Worm (Caenorhabditis elegans) whole organism, late embryonic: Measurements from ENCODE around the gene R102.11.

ENCODE experiments used
- ceh-30 ChIP-seq: fragments of 150-350 bp; optimal IDR thresholded peaks from 2 replicates; lab custom pipeline; 2014; ENCODE audit warnings: missing biosample characterization, missing genetic modification characterization
- ceh-31 ChIP-seq: sonication (generic microtip); optimal IDR thresholded peaks from 2 replicates; lab custom pipeline; 2016; ENCODE audit warnings: missing genetic modification characterization, missing compliant biosample characterization
- ceh-9 ChIP-seq: sonication (generic microtip); optimal IDR thresholded peaks from 2 replicates; lab custom pipeline; 2016; ENCODE audit warnings: mild to moderate bottlenecking, missing genetic modification characterization, inconsistent platforms, missing compliant biosample characterization
- ets-4 ChIP-seq: sonication (generic microtip); optimal IDR thresholded peaks from 2 replicates; lab custom pipeline; 2016; ENCODE audit warnings: missing genetic modification characterization, missing compliant biosample characterization
- fkh-10 ChIP-seq: fragments of 150-350 bp; optimal IDR thresholded peaks from 2 replicates; lab custom pipeline; 2014; ENCODE audit warnings: missing biosample characterization, missing genetic modification reagents, missing genetic modification characterization
- lin-11 ChIP-seq: fragments of 200-800 bp; sonication (Bioruptor generic); optimal IDR thresholded peaks from 2 replicates; lab custom pipeline; 2018; ENCODE audit warnings: mild to moderate bottlenecking, missing genetic modification characterization, missing compliant biosample characterization
- pat-9 ChIP-seq: fragments of 200-800 bp; sonication (Bioruptor generic); optimal IDR thresholded peaks from 2 replicates; lab custom pipeline; 2018; ENCODE audit warnings: mild to moderate bottlenecking, missing genetic modification characterization, moderate library complexity, missing compliant biosample characterization
- pha-4 ChIP-seq: fragments of 150-350 bp; optimal IDR thresholded peaks from 2 replicates; lab custom pipeline; 2018; ENCODE audit warnings: missing biosample characterization, missing genetic modification reagents, missing genetic modification characterization
- pqm-1 ChIP-seq: sonication (generic microtip); optimal IDR thresholded peaks from 2 replicates; lab custom pipeline; 2016; ENCODE audit warnings: missing genetic modification characterization, missing compliant biosample characterization
- zip-5 ChIP-seq: sonication (generic microtip); optimal IDR thresholded peaks from 2 replicates; lab custom pipeline; 2016; ENCODE audit warnings: missing genetic modification characterization, missing compliant biosample characterization

DNA sequence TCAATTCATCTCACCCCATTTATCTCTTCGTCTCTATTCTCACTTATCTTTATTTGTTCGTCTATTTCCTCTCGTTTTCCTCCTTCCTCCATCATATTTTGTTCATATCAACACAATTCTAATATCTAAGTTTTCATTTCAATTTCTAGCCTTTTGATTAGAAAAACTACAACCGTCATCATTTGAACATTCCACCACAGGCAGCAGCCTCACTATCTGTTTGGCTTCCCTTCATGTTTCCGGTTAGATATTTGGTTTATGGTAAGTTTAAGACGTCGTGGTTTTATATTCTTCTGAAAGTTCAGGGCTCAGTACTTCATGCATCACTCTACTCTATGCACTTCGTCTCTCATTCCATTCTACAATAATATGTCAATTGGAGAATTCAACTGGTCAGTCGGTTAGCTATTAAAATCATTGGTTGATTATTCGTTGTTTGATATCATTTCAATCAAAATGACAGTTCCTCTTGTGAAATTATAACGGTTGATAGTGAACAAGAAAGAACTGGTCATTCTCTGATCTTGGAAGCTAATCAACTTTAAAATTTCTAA, 42.7 kb downstream of the R102.11 start, which contains the start of gene K08C7.1:
- no peak for TF ChIP-seq ceh-9
- TF ChIP-seq ceh-31 (tag; lab: Kevin White, UChicago), result no peak
- TF ChIP-seq ets-4, result no peak
- no peak for TF ChIP-seq pat-9 (tag; lab: Kevin White, UChicago)
- no peak for TF ChIP-seq ceh-30
- TF ChIP-seq pha-4, result no peak
- no peak for TF ChIP-seq lin-11 (tag; lab: Kevin White, UChicago)
- TF ChIP-seq zip-5 (tag; lab: Kevin White, UChicago), result no peak
- no peak for TF ChIP-seq pqm-1 (tag; lab: Kevin White, UChicago)
- no peak for TF ChIP-seq fkh-10
